Fruit fly (Drosophila melanogaster) whole organism, embryonic: ENCODE data around the gene BtbVII.

Experiments
- Aef1 ChIP-seq: fragments of 200-800 bp; sonication (Bioruptor generic); IDR thresholded peaks from 3 replicates; pipeline ENCODE4 v1.3.6; 2022; ENCODE audit warnings: missing biosample characterization, missing genetic modification characterization
- B-H2 ChIP-seq: fragments of 200-800 bp; sonication (Bioruptor generic); optimal IDR thresholded peaks from 2 replicates; lab custom pipeline; 2018; ENCODE audit warnings: missing biosample characterization, mild to moderate bottlenecking, missing genetic modification characterization
- Bdp1 ChIP-seq: fragments of 200-800 bp; sonication (Bioruptor generic); optimal IDR thresholded peaks from 3 replicates; lab custom pipeline; 2016; ENCODE audit warnings: missing biosample characterization, missing genetic modification characterization
- C15 ChIP-seq: fragments of 200-800 bp; sonication (Bioruptor generic); IDR thresholded peaks from 3 replicates; pipeline ENCODE4 v1.3.6; 2022; ENCODE audit warnings: missing biosample characterization, missing genetic modification characterization
- CG10209 ChIP-seq: fragments of 200-800 bp; sonication (Bioruptor generic); optimal IDR thresholded peaks from 3 replicates; lab custom pipeline; 2017; ENCODE audit warnings: missing biosample characterization, mild to moderate bottlenecking, missing genetic modification characterization, missing genetic modification reagents
- CG11560 ChIP-seq: fragments of 200-800 bp; sonication (Bioruptor generic); IDR thresholded peaks from 3 replicates; pipeline ENCODE4 v1.3.6; 2022; ENCODE audit warnings: missing biosample characterization, missing genetic modification characterization
- CG13296 ChIP-seq: fragments of 200-800 bp; sonication (Bioruptor generic); optimal IDR thresholded peaks from 3 replicates; lab custom pipeline; 2018; ENCODE audit warnings: missing biosample characterization, mild to moderate bottlenecking, missing genetic modification characterization
- CG18262 ChIP-seq: fragments of 200-800 bp; optimal IDR thresholded peaks from 3 replicates; lab custom pipeline; 2019; ENCODE audit warnings: missing biosample characterization, mild to moderate bottlenecking, missing genetic modification characterization, moderate library complexity
- CG1832 ChIP-seq: fragments of 200-800 bp; sonication (Bioruptor generic); optimal IDR thresholded peaks from 2 replicates; lab custom pipeline; 2017; ENCODE audit warnings: missing biosample characterization, mild to moderate bottlenecking, missing genetic modification characterization, inconsistent platforms
- CG18764 ChIP-seq: fragments of 200-800 bp; sonication (Bioruptor generic); optimal IDR thresholded peaks from 3 replicates; lab custom pipeline; 2016; ENCODE audit warnings: missing biosample characterization, missing genetic modification characterization
- CG30431 ChIP-seq: fragments of 200-800 bp; sonication (Bioruptor generic); optimal IDR thresholded peaks from 2 replicates; lab custom pipeline; 2017; ENCODE audit warnings: missing biosample characterization, missing genetic modification characterization
- CG31224 ChIP-seq: fragments of 200-800 bp; sonication (Bioruptor generic); IDR thresholded peaks from 2 replicates; pipeline ENCODE4 v1.3.6; 2022; ENCODE audit warnings: missing biosample characterization, missing genetic modification characterization
- CG33213 ChIP-seq: fragments of 200-800 bp; sonication (Bioruptor generic); optimal IDR thresholded peaks from 3 replicates; lab custom pipeline; 2016; ENCODE audit warnings: missing biosample characterization, missing genetic modification characterization
- CG3407 ChIP-seq: fragments of 200-800 bp; sonication (Bioruptor generic); optimal IDR thresholded peaks from 2 replicates; lab custom pipeline; 2018; ENCODE audit warnings: missing biosample characterization, mild to moderate bottlenecking, missing genetic modification characterization
- CG34224 ChIP-seq: fragments of 200-800 bp; sonication (Bioruptor generic); IDR thresholded peaks from 3 replicates; pipeline ENCODE4 v1.3.6; 2022; ENCODE audit warnings: missing biosample characterization, missing genetic modification characterization; ENCODE audit not compliant: partially characterized antibody
- CG34422 ChIP-seq: fragments of 200-800 bp; sonication (Bioruptor generic); IDR thresholded peaks from 3 replicates; pipeline ENCODE4 v1.3.6; 2022; ENCODE audit warnings: missing biosample characterization, missing genetic modification characterization
- CG4424 ChIP-seq: fragments of 200-800 bp; sonication (Bioruptor generic); optimal IDR thresholded peaks from 3 replicates; lab custom pipeline; 2016; ENCODE audit warnings: missing biosample characterization, missing genetic modification characterization
- CG4854 ChIP-seq: fragments of 200-800 bp; sonication (Bioruptor generic); optimal IDR thresholded peaks from 2 replicates; lab custom pipeline; 2016; ENCODE audit warnings: missing biosample characterization, missing genetic modification characterization, inconsistent platforms
- CG6654 ChIP-seq: fragments of 200-800 bp; sonication (Bioruptor generic); optimal IDR thresholded peaks from 2 replicates; lab custom pipeline; 2017; ENCODE audit warnings: missing biosample characterization, mild to moderate bottlenecking, missing genetic modification characterization
- CG6765 ChIP-seq: fragments of 200-800 bp; sonication (Bioruptor generic); optimal IDR thresholded peaks from 3 replicates; lab custom pipeline; 2017; ENCODE audit warnings: missing biosample characterization, mild to moderate bottlenecking, missing genetic modification characterization
- CG7786 ChIP-seq: fragments of 200-800 bp; sonication (Bioruptor generic); optimal IDR thresholded peaks from 2 replicates; lab custom pipeline; 2016; ENCODE audit warnings: missing biosample characterization, missing genetic modification characterization
- CG8924 ChIP-seq: fragments of 200-800 bp; optimal IDR thresholded peaks from 3 replicates; lab custom pipeline; 2019; ENCODE audit warnings: missing biosample characterization, mild to moderate bottlenecking, missing genetic modification characterization, moderate library complexity
- CG9932 ChIP-seq: fragments of 200-800 bp; sonication (Bioruptor generic); IDR thresholded peaks from 2 replicates; pipeline ENCODE4 v1.3.6; 2022; ENCODE audit warnings: missing biosample characterization, missing genetic modification characterization
- Camta ChIP-seq: fragments of 200-800 bp; sonication (Bioruptor generic); optimal IDR thresholded peaks from 2 replicates; lab custom pipeline; 2016; ENCODE audit warnings: missing biosample characterization, missing genetic modification characterization
- Gug ChIP-seq: fragments of 200-800 bp; sonication (Bioruptor generic); IDR thresholded peaks from 4 replicates; pipeline ENCODE4 v1.3.6; 2022; ENCODE audit warnings: missing biosample characterization, missing genetic modification characterization
- Hmr ChIP-seq: fragments of 200-800 bp; sonication (Bioruptor generic); optimal IDR thresholded peaks from 3 replicates; lab custom pipeline; 2017; ENCODE audit warnings: mild to moderate bottlenecking, missing biosample characterization, missing genetic modification reagents, missing genetic modification characterization
- Hr51 ChIP-seq, 2 experiments: fragments of 200-800 bp; sonication (Bioruptor generic); optimal IDR thresholded peaks; 2 replicates in 1 of 2; 3 replicates in 1 of 2; lab custom pipeline; 2016 to 2018; ENCODE audit warnings: missing biosample characterization in 2 of 2, missing genetic modification characterization in 2 of 2, mild to moderate bottlenecking in 1 of 2, moderate library complexity in 1 of 2
- Neu2 ChIP-seq: fragments of 200-800 bp; sonication (Bioruptor generic); optimal IDR thresholded peaks from 3 replicates; lab custom pipeline; 2016; ENCODE audit warnings: missing biosample characterization, missing genetic modification characterization, borderline replicate concordance
- Rfx ChIP-seq: fragments of 200-800 bp; sonication (Bioruptor generic); IDR thresholded peaks from 2 replicates; pipeline ENCODE4 v1.3.6; 2022; ENCODE audit warnings: missing biosample characterization, missing genetic modification characterization
- Tbp ChIP-seq: fragments of >200 bp; optimal IDR thresholded peaks from 2 replicates; lab custom pipeline; 2018; ENCODE audit warnings: missing biosample characterization, missing genetic modification characterization
- Vsx1 ChIP-seq: fragments of 200-800 bp; sonication (Bioruptor generic); optimal IDR thresholded peaks from 2 replicates; lab custom pipeline; 2017; ENCODE audit warnings: missing biosample characterization, mild to moderate bottlenecking, missing genetic modification characterization, missing genetic modification reagents
- bbx ChIP-seq: fragments of 200-800 bp; sonication (Bioruptor generic); IDR thresholded peaks from 2 replicates; pipeline ENCODE4 v1.3.6; 2022; ENCODE audit warnings: missing biosample characterization, missing genetic modification characterization; ENCODE audit not compliant: partially characterized antibody
- bcd ChIP-seq: fragments of 200-800 bp; sonication (Bioruptor generic); optimal IDR thresholded peaks from 2 replicates; lab custom pipeline; 2017; ENCODE audit warnings: missing biosample characterization, mild to moderate bottlenecking, missing genetic modification characterization
- caup ChIP-seq: fragments of 200-800 bp; sonication (Bioruptor generic); optimal IDR thresholded peaks from 3 replicates; lab custom pipeline; 2017; ENCODE audit warnings: missing biosample characterization, mild to moderate bottlenecking, missing genetic modification characterization, moderate library complexity; ENCODE audit not compliant: severe bottlenecking
- chn ChIP-seq: fragments of 200-800 bp; sonication (Bioruptor generic); optimal IDR thresholded peaks from 2 replicates; lab custom pipeline; 2016; ENCODE audit warnings: missing biosample characterization, missing genetic modification characterization
- corto ChIP-seq: fragments of 200-800 bp; sonication (Bioruptor generic); optimal IDR thresholded peaks from 2 replicates; lab custom pipeline; 2016; ENCODE audit warnings: missing biosample characterization, mild to moderate bottlenecking, missing genetic modification characterization, moderate library complexity
- crp ChIP-seq, 2 experiments: fragments of 200-800 bp; sonication (Bioruptor generic); optimal IDR thresholded peaks; 2 replicates in 1 of 2; 3 replicates in 1 of 2; lab custom pipeline; 2017; ENCODE audit warnings: missing biosample characterization in 2 of 2, missing genetic modification characterization in 2 of 2, mild to moderate bottlenecking in 1 of 2, moderate library complexity in 1 of 2
- danr ChIP-seq: fragments of 200-800 bp; sonication (Bioruptor generic); IDR thresholded peaks from 2 replicates; pipeline ENCODE4 v1.3.6; 2022; ENCODE audit warnings: missing biosample characterization, missing genetic modification characterization
- emc ChIP-seq: fragments of 200-800 bp; sonication (Bioruptor generic); optimal IDR thresholded peaks from 2 replicates; lab custom pipeline; 2016; ENCODE audit warnings: missing biosample characterization, missing genetic modification characterization
- en ChIP-seq: fragments of 200-800 bp; sonication (Bioruptor generic); optimal IDR thresholded peaks from 2 replicates; lab custom pipeline; 2016; ENCODE audit warnings: missing biosample characterization, missing genetic modification characterization
- gcm ChIP-seq: fragments of 200-800 bp; sonication (Bioruptor generic); optimal IDR thresholded peaks from 2 replicates; lab custom pipeline; 2019; ENCODE audit warnings: missing biosample characterization, mild to moderate bottlenecking, missing genetic modification characterization, moderate library complexity
- gcm2 ChIP-seq: fragments of 200-800 bp; sonication (Bioruptor generic); optimal IDR thresholded peaks from 2 replicates; lab custom pipeline; 2016; ENCODE audit warnings: missing biosample characterization, missing genetic modification characterization
- gfzf ChIP-seq: fragments of 200-800 bp; sonication (Bioruptor generic); optimal IDR thresholded peaks from 2 replicates; lab custom pipeline; 2016; ENCODE audit warnings: missing biosample characterization, mild to moderate bottlenecking, missing genetic modification characterization, moderate library complexity
- jing ChIP-seq: fragments of 200-800 bp; sonication (Bioruptor generic); optimal IDR thresholded peaks from 2 replicates; lab custom pipeline; 2018; ENCODE audit warnings: missing biosample characterization, mild to moderate bottlenecking, missing genetic modification characterization
- onecut ChIP-seq: fragments of 200-800 bp; sonication (Bioruptor generic); IDR thresholded peaks from 2 replicates; pipeline ENCODE4 v1.3.6; 2022; ENCODE audit warnings: missing biosample characterization, missing genetic modification characterization
- pb ChIP-seq: fragments of 200-800 bp; sonication (Bioruptor generic); optimal IDR thresholded peaks from 3 replicates; lab custom pipeline; 2016; ENCODE audit warnings: missing biosample characterization, missing genetic modification characterization
- ranshi ChIP-seq: fragments of 200-800 bp; sonication (Bioruptor generic); IDR thresholded peaks from 2 replicates; pipeline ENCODE4 v1.3.6; 2022; ENCODE audit warnings: missing biosample characterization, missing genetic modification characterization
- rib ChIP-seq: fragments of 200-800 bp; sonication (Bioruptor generic); IDR thresholded peaks from 2 replicates; pipeline ENCODE4 v1.3.6; 2022; ENCODE audit warnings: missing biosample characterization, missing genetic modification characterization
- sc ChIP-seq, 3 experiments: fragments of >200 bp in 2 of 3; fragments of 200-800 bp in 1 of 3; sonication (Bioruptor generic) in 1 of 3; optimal IDR thresholded peaks; 2 replicates in 2 of 3; 3 replicates in 1 of 3; lab custom pipeline; 2017; ENCODE audit warnings: mild to moderate bottlenecking in 1 of 3, missing biosample characterization in 1 of 3, missing genetic modification characterization in 1 of 3, missing genetic modification reagents in 1 of 3
- sna ChIP-seq: fragments of 200-800 bp; sonication (Bioruptor generic); IDR thresholded peaks from 2 replicates; pipeline ENCODE4 v1.3.6; 2022; ENCODE audit warnings: missing biosample characterization, missing genetic modification characterization; ENCODE audit not compliant: partially characterized antibody

Gene BtbVII

dm6 chr3L:3134064-3134545, 14.3 kb upstream of the BtbVII start (continued):
- no peak for TF ChIP-seq Vsx1 (GFP tag; lab: Kevin White, UChicago)
- TF ChIP-seq CG33213 (GFP tag; lab: Kevin White, UChicago), result no peak
- no peak for TF ChIP-seq CG1832 (GFP tag; lab: Kevin White, UChicago)
- TF ChIP-seq CG34224 (GFP tag; lab: Robert Waterston, UW), result peak; percentile 40; the same call in 1 of the 3 replicates
- peak; percentile 26 for TF ChIP-seq Hmr
- TF ChIP-seq CG8924 (tag; lab: Kevin White, UChicago), result peak; percentile 20
- TF ChIP-seq emc (GFP tag; lab: Kevin White, UChicago), result no peak
- peak; percentile 30 for TF ChIP-seq B-H2 (GFP tag; lab: Kevin White, UChicago)
- no peak for TF ChIP-seq crp (GFP tag; optimal IDR thresholded peaks at IDR 0.05; lab: Kevin White, UChicago)
- no peak for TF ChIP-seq C15 (GFP tag; lab: Robert Waterston, UW)
- TF ChIP-seq CG6654, result no peak
- TF ChIP-seq CG3407, result no peak
- TF ChIP-seq rib (GFP tag; lab: Robert Waterston, UW), result no peak
- no peak for TF ChIP-seq onecut (GFP tag; lab: Robert Waterston, UW)
- TF ChIP-seq bcd (GFP tag; lab: Kevin White, UChicago), result no peak
- TF ChIP-seq CG11560 (tag; lab: Robert Waterston, UW), result no peak
- no peak for TF ChIP-seq CG30431 (GFP tag; lab: Kevin White, UChicago)
- peak in 1 of 2 experiments; percentile 45 for TF ChIP-seq Hr51 (GFP tag; optimal IDR thresholded peaks at IDR 0.05; lab: Kevin White, UChicago)
- no peak for TF ChIP-seq CG31224 (GFP tag; lab: Robert Waterston, UW)
- TF ChIP-seq corto (GFP tag; lab: Kevin White, UChicago), result no peak
- TF ChIP-seq Bdp1 (GFP tag; lab: Kevin White, UChicago), result no peak
- TF ChIP-seq caup, result peak; percentile 14
- TF ChIP-seq gcm, result no peak
- no peak for TF ChIP-seq Camta
- TF ChIP-seq gfzf (GFP tag; lab: Kevin White, UChicago), result no peak
- TF ChIP-seq CG4424, result no peak
- TF ChIP-seq CG9932 (GFP tag; lab: Robert Waterston, UW), result peak; percentile 3; the same call in 1 of the 2 replicates
- no peak for TF ChIP-seq CG34422 (GFP tag; lab: Robert Waterston, UW)
- TF ChIP-seq bbx, result no peak
- no peak for TF ChIP-seq Neu2 (GFP tag; lab: Kevin White, UChicago)
- peak; percentile 28; the same call in 1 of the 2 replicates for TF ChIP-seq Rfx (GFP tag; lab: Robert Waterston, UW)
- no peak for TF ChIP-seq Gug (GFP tag; lab: Robert Waterston, UW)
- TF ChIP-seq CG10209, result peak; percentile 21
- TF ChIP-seq ranshi (GFP tag; lab: Robert Waterston, UW), result no peak
- TF ChIP-seq Tbp (GFP tag; lab: Kevin White, UChicago), result no peak
- TF ChIP-seq sc (optimal IDR thresholded peaks at IDR 0.05; lab: Kevin White, UChicago), result no peak
- TF ChIP-seq sc (GFP tag; optimal IDR thresholded peaks at IDR 0.05; lab: Kevin White, UChicago), result no peak
- no peak for TF ChIP-seq CG18764 (GFP tag; lab: Kevin White, UChicago)
- peak; percentile 15 for TF ChIP-seq CG18262 (tag; lab: Kevin White, UChicago)
- TF ChIP-seq chn, result no peak
- TF ChIP-seq sna (GFP tag; lab: Robert Waterston, UW), result no peak
- no peak for TF ChIP-seq jing (GFP tag; lab: Kevin White, UChicago)
- no peak for TF ChIP-seq CG4854 (GFP tag; lab: Kevin White, UChicago)
- TF ChIP-seq gcm2, result no peak
- TF ChIP-seq CG13296 (GFP tag; lab: Kevin White, UChicago), result peak; percentile 41
- TF ChIP-seq Aef1, result no peak
- TF ChIP-seq en (GFP tag; lab: Kevin White, UChicago), result no peak
- TF ChIP-seq pb, result no peak
- TF ChIP-seq CG7786 (GFP tag; lab: Kevin White, UChicago), result no peak
- no peak for TF ChIP-seq danr
- TF ChIP-seq CG6765 (GFP tag; lab: Kevin White, UChicago), result no peak
